Fruit fly (Drosophila melanogaster) whole organism, embryonic: ENCODE measurements around the gene CG3434.

ENCODE experiments used
- Ada2b ChIP-seq: fragments of 200-800 bp; sonication (Bioruptor generic); IDR thresholded peaks from 2 replicates; pipeline ENCODE4 v1.3.6; 2022; ENCODE audit warnings: missing biosample characterization, missing genetic modification characterization
- BtbVII ChIP-seq: fragments of 200-800 bp; sonication (Bioruptor generic); optimal IDR thresholded peaks from 3 replicates; lab custom pipeline; 2017; ENCODE audit warnings: missing biosample characterization, mild to moderate bottlenecking, missing genetic modification characterization
- CG10462 ChIP-seq: fragments of 200-800 bp; sonication (Bioruptor generic); optimal IDR thresholded peaks from 2 replicates; lab custom pipeline; 2016; ENCODE audit warnings: missing biosample characterization, missing genetic modification characterization
- CG11504 ChIP-seq: fragments of 200-800 bp; sonication (Bioruptor generic); optimal IDR thresholded peaks from 3 replicates; lab custom pipeline; 2019; ENCODE audit warnings: missing biosample characterization, mild to moderate bottlenecking, missing genetic modification characterization, moderate library complexity
- CG12299 ChIP-seq: fragments of 200-800 bp; sonication (Bioruptor generic); optimal IDR thresholded peaks from 2 replicates; lab custom pipeline; 2018; ENCODE audit warnings: missing biosample characterization, mild to moderate bottlenecking, missing genetic modification characterization
- CG13123 ChIP-seq: fragments of 200-800 bp; sonication (Bioruptor generic); optimal IDR thresholded peaks from 2 replicates; lab custom pipeline; 2016; ENCODE audit warnings: missing biosample characterization, missing genetic modification characterization
- CG13624 ChIP-seq: fragments of 200-800 bp; sonication (Bioruptor generic); optimal IDR thresholded peaks from 2 replicates; lab custom pipeline; 2016; ENCODE audit warnings: missing biosample characterization, missing genetic modification characterization
- CG14014 ChIP-seq: fragments of 200-800 bp; sonication (Bioruptor generic); IDR thresholded peaks from 2 replicates; pipeline ENCODE4 v1.3.6; 2022; ENCODE audit warnings: missing biosample characterization, missing genetic modification characterization
- CG14441 ChIP-seq: fragments of 200-800 bp; sonication (Bioruptor generic); IDR thresholded peaks from 2 replicates; pipeline ENCODE4 v1.3.6; 2022; ENCODE audit warnings: missing biosample characterization, missing genetic modification characterization
- CG14667 ChIP-seq: fragments of 200-800 bp; sonication (Bioruptor generic); IDR thresholded peaks from 2 replicates; pipeline ENCODE4 v1.3.6; 2022; ENCODE audit warnings: missing biosample characterization, missing genetic modification characterization
- CG15601 ChIP-seq: fragments of 200-800 bp; sonication (Bioruptor generic); optimal IDR thresholded peaks from 3 replicates; lab custom pipeline; 2019; ENCODE audit warnings: missing biosample characterization, mild to moderate bottlenecking, missing genetic modification characterization, moderate library complexity
- CG17385 ChIP-seq: fragments of 200-800 bp; sonication (Bioruptor generic); optimal IDR thresholded peaks from 3 replicates; lab custom pipeline; 2018; ENCODE audit warnings: missing biosample characterization, mild to moderate bottlenecking, missing genetic modification characterization
- CG18599 ChIP-seq: fragments of 200-800 bp; sonication (Bioruptor generic); optimal IDR thresholded peaks from 3 replicates; lab custom pipeline; 2017; ENCODE audit warnings: missing biosample characterization, missing genetic modification characterization, mild to moderate bottlenecking, moderate library complexity, missing genetic modification reagents
- CG2116 ChIP-seq: fragments of 200-800 bp; sonication (Bioruptor generic); optimal IDR thresholded peaks from 3 replicates; lab custom pipeline; 2018; ENCODE audit warnings: missing biosample characterization, mild to moderate bottlenecking, missing genetic modification characterization
- CG2678 ChIP-seq: fragments of 200-800 bp; sonication (Bioruptor generic); optimal IDR thresholded peaks from 3 replicates; lab custom pipeline; 2019; ENCODE audit warnings: missing biosample characterization, mild to moderate bottlenecking, missing genetic modification characterization, moderate library complexity
- CG31224 ChIP-seq: fragments of 200-800 bp; sonication (Bioruptor generic); IDR thresholded peaks from 2 replicates; pipeline ENCODE4 v1.3.6; 2022; ENCODE audit warnings: missing biosample characterization, missing genetic modification characterization
- CG6854 ChIP-seq: fragments of 200-800 bp; sonication (Bioruptor generic); optimal IDR thresholded peaks from 3 replicates; lab custom pipeline; 2017; ENCODE audit warnings: missing biosample characterization, mild to moderate bottlenecking, missing genetic modification characterization
- D19A ChIP-seq: fragments of 200-800 bp; optimal IDR thresholded peaks from 3 replicates; lab custom pipeline; 2019; ENCODE audit warnings: missing biosample characterization, mild to moderate bottlenecking, missing genetic modification characterization, moderate library complexity
- Deaf1 ChIP-seq: fragments of 200-800 bp; optimal IDR thresholded peaks from 3 replicates; lab custom pipeline; 2019; ENCODE audit warnings: missing biosample characterization, mild to moderate bottlenecking, missing genetic modification characterization, moderate library complexity
- Fer1 ChIP-seq: fragments of 200-800 bp; sonication (Bioruptor generic); optimal IDR thresholded peaks from 2 replicates; lab custom pipeline; 2017; ENCODE audit warnings: missing biosample characterization, mild to moderate bottlenecking, missing genetic modification characterization
- Fer3 ChIP-seq: fragments of 200-800 bp; sonication (Bioruptor generic); optimal IDR thresholded peaks from 2 replicates; lab custom pipeline; 2018; ENCODE audit warnings: missing biosample characterization, mild to moderate bottlenecking, missing genetic modification characterization, moderate library complexity
- Hmr ChIP-seq: fragments of 200-800 bp; sonication (Bioruptor generic); optimal IDR thresholded peaks from 3 replicates; lab custom pipeline; 2017; ENCODE audit warnings: mild to moderate bottlenecking, missing biosample characterization, missing genetic modification reagents, missing genetic modification characterization
- NfI ChIP-seq: fragments of 200-800 bp; sonication (Bioruptor generic); optimal IDR thresholded peaks from 3 replicates; lab custom pipeline; 2018; ENCODE audit warnings: missing biosample characterization, mild to moderate bottlenecking, missing genetic modification characterization, moderate library complexity
- Oaz ChIP-seq: fragments of 200-800 bp; sonication (Bioruptor generic); IDR thresholded peaks from 2 replicates; pipeline ENCODE4 v1.3.6; 2022; ENCODE audit warnings: missing biosample characterization, missing genetic modification characterization
- PHDP ChIP-seq: fragments of 200-800 bp; sonication (Bioruptor generic); optimal IDR thresholded peaks from 3 replicates; lab custom pipeline; 2018; ENCODE audit warnings: missing biosample characterization, mild to moderate bottlenecking, missing genetic modification characterization, moderate library complexity
- Sox102F ChIP-seq: fragments of 200-800 bp; sonication (Bioruptor generic); optimal IDR thresholded peaks from 2 replicates; lab custom pipeline; 2018; ENCODE audit warnings: missing biosample characterization, mild to moderate bottlenecking, missing genetic modification characterization, moderate library complexity
- az2 ChIP-seq: fragments of 200-800 bp; sonication (Bioruptor generic); optimal IDR thresholded peaks from 3 replicates; lab custom pipeline; 2016; ENCODE audit warnings: missing biosample characterization, missing genetic modification characterization
- bsh ChIP-seq, 2 experiments: fragments of 200-800 bp; sonication (Bioruptor generic); optimal IDR thresholded peaks; 2 replicates each; lab custom pipeline; 2017 to 2018; ENCODE audit warnings: mild to moderate bottlenecking in 2 of 2, missing biosample characterization in 2 of 2, missing genetic modification characterization in 2 of 2, moderate library complexity in 1 of 2
- chif ChIP-seq, 2 experiments: fragments of 200-800 bp; sonication (Bioruptor generic); optimal IDR thresholded peaks; 3 replicates each; lab custom pipeline; 2016; ENCODE audit warnings: missing biosample characterization in 2 of 2, missing genetic modification characterization in 2 of 2
- crp ChIP-seq, 2 experiments: fragments of 200-800 bp; sonication (Bioruptor generic); optimal IDR thresholded peaks; 2 replicates in 1 of 2; 3 replicates in 1 of 2; lab custom pipeline; 2017; ENCODE audit warnings: missing biosample characterization in 2 of 2, missing genetic modification characterization in 2 of 2, mild to moderate bottlenecking in 1 of 2, moderate library complexity in 1 of 2
- cwo ChIP-seq: fragments of 200-800 bp; sonication (Bioruptor generic); optimal IDR thresholded peaks from 3 replicates; lab custom pipeline; 2017; ENCODE audit warnings: missing biosample characterization, missing genetic modification characterization, mild to moderate bottlenecking, moderate library complexity, missing genetic modification reagents
- ind ChIP-seq: fragments of 200-800 bp; sonication (Bioruptor generic); optimal IDR thresholded peaks from 3 replicates; lab custom pipeline; 2016; ENCODE audit warnings: missing biosample characterization, missing genetic modification characterization
- knrl ChIP-seq: fragments of 200-800 bp; sonication (Bioruptor generic); IDR thresholded peaks from 3 replicates; pipeline ENCODE4 v1.3.6; 2022; ENCODE audit warnings: missing biosample characterization, missing genetic modification characterization; ENCODE audit not compliant: partially characterized antibody
- lola ChIP-seq, 3 experiments: fragments of >200 bp in 2 of 3; fragments of 200-800 bp in 1 of 3; sonication (Bioruptor generic) in 1 of 3; optimal IDR thresholded peaks; 2 replicates each; lab custom pipeline; 2017 to 2019; ENCODE audit warnings: missing biosample characterization in 3 of 3, missing genetic modification characterization in 3 of 3, mild to moderate bottlenecking in 1 of 3, moderate library complexity in 1 of 3
- nerfin-1 ChIP-seq: fragments of 200-800 bp; sonication (Bioruptor generic); optimal IDR thresholded peaks from 3 replicates; lab custom pipeline; 2019; ENCODE audit warnings: missing biosample characterization, mild to moderate bottlenecking, missing genetic modification characterization, moderate library complexity
- nmo ChIP-seq: fragments of 200-800 bp; sonication (Bioruptor generic); optimal IDR thresholded peaks from 2 replicates; lab custom pipeline; 2018; ENCODE audit warnings: missing biosample characterization, mild to moderate bottlenecking, missing genetic modification characterization, moderate library complexity
- pan ChIP-seq, 4 experiments: fragments of >200 bp in 3 of 4; fragments of 200-800 bp in 1 of 4; sonication (Bioruptor generic) in 1 of 4; optimal IDR thresholded peaks in 3 of 4; IDR thresholded peaks in 1 of 4; 2 replicates each; pipeline versions ENCODE4 v1.3.6 to Lab custom; 2017 to 2022; ENCODE audit warnings: missing biosample characterization in 2 of 4, missing genetic modification characterization in 2 of 4, mixed read lengths in 1 of 4
- phol ChIP-seq: fragments of 200-800 bp; sonication (Bioruptor generic); optimal IDR thresholded peaks from 3 replicates; lab custom pipeline; 2018; ENCODE audit warnings: missing biosample characterization, mild to moderate bottlenecking, missing genetic modification characterization, moderate library complexity
- psq ChIP-seq: fragments of 200-800 bp; sonication (Bioruptor generic); optimal IDR thresholded peaks from 2 replicates; lab custom pipeline; 2017; ENCODE audit warnings: missing biosample characterization, missing genetic modification characterization
- row ChIP-seq: fragments of 200-800 bp; sonication (Bioruptor generic); IDR thresholded peaks from 3 replicates; pipeline ENCODE4 v1.3.6; 2022; ENCODE audit warnings: missing biosample characterization, missing genetic modification characterization
- run ChIP-seq: fragments of 200-800 bp; sonication (Bioruptor generic); optimal IDR thresholded peaks from 3 replicates; lab custom pipeline; 2018; ENCODE audit warnings: missing biosample characterization, mild to moderate bottlenecking, missing genetic modification characterization
- sens ChIP-seq: fragments of 200-800 bp; sonication (Bioruptor generic); peaks from one replicate; lab custom pipeline; 2016; ENCODE audit warnings: missing biosample characterization, missing genetic modification characterization
- slbo ChIP-seq: fragments of 200-800 bp; sonication (Bioruptor generic); IDR thresholded peaks from 2 replicates; pipeline ENCODE4 v1.3.6; 2022; ENCODE audit warnings: missing biosample characterization, missing genetic modification characterization
- sna ChIP-seq: fragments of 200-800 bp; sonication (Bioruptor generic); IDR thresholded peaks from 2 replicates; pipeline ENCODE4 v1.3.6; 2022; ENCODE audit warnings: missing biosample characterization, missing genetic modification characterization; ENCODE audit not compliant: partially characterized antibody
- vfl ChIP-seq: fragments of 200-800 bp; sonication (Bioruptor generic); optimal IDR thresholded peaks from 2 replicates; lab custom pipeline; 2016; ENCODE audit warnings: missing biosample characterization, missing genetic modification characterization
- wdn ChIP-seq: fragments of 200-800 bp; sonication (Bioruptor generic); IDR thresholded peaks from 2 replicates; pipeline ENCODE4 v1.3.6; 2022; ENCODE audit warnings: missing biosample characterization, missing genetic modification characterization
- wor ChIP-seq: fragments of 200-800 bp; sonication (Bioruptor generic); IDR thresholded peaks from 2 replicates; pipeline ENCODE4 v1.3.6; 2022; ENCODE audit warnings: missing biosample characterization, missing genetic modification characterization

The CG3434 gene

DNA sequence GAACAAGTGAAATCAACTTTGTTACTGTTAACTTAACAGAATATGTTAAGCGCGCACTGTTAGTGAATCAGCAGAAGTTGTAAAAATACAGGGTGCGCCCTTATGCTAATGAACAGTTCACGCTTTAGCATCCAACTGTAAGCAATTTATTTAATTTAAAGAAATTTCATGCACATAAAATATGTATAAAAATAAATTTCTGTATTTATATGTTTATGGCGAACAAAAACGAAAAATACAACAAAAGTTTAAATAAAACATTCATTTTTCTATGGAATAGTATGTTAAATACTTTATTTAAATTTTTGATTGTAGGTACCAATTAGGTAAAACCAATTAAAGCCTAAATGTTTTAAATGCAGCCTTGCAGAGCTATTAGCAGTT is 36.1 kb downstream of the CG3434 start (continued):
- TF ChIP-seq Fer3 (tag; lab: Kevin White, UChicago): peak; percentile 57
- peak; percentile 14 for TF ChIP-seq Deaf1
- no peak for TF ChIP-seq az2 (GFP tag; lab: Kevin White, UChicago)
- peak; percentile 43 for TF ChIP-seq Fer1
- TF ChIP-seq CG12299 (tag; lab: Kevin White, UChicago): peak; percentile 56
- TF ChIP-seq CG13123 (GFP tag; lab: Kevin White, UChicago): no peak
- TF ChIP-seq CG18599 (GFP tag; lab: Kevin White, UChicago): peak; percentile 47
- no peak for TF ChIP-seq CG13624
- peak in 1 of 3 experiments; percentile 7 for TF ChIP-seq lola (GFP tag; optimal IDR thresholded peaks at IDR 0.05; lab: Kevin White, UChicago)
- TF ChIP-seq CG6854 (GFP tag; lab: Kevin White, UChicago): peak; percentile 18
- TF ChIP-seq CG15601 (tag; lab: Kevin White, UChicago): peak; percentile 39
- no peak for TF ChIP-seq CG14441 (GFP tag; lab: Robert Waterston, UW)
- TF ChIP-seq ind (GFP tag; lab: Kevin White, UChicago): peak; percentile 24
- peak; percentile 40 for TF ChIP-seq Hmr (GFP tag; lab: Kevin White, UChicago)
- TF ChIP-seq cwo (GFP tag; lab: Kevin White, UChicago): peak; percentile 15
- TF ChIP-seq Ada2b (GFP tag; lab: Robert Waterston, UW): peak; percentile 20; the same call in 1 of the 2 replicates
- no peak for TF ChIP-seq CG31224
- TF ChIP-seq Sox102F: peak; percentile 26
- no peak for TF ChIP-seq vfl
- peak; percentile 10 for TF ChIP-seq NfI (GFP tag; lab: Kevin White, UChicago)
- peak; percentile 64 for TF ChIP-seq CG11504
- TF ChIP-seq knrl (GFP tag; lab: Robert Waterston, UW): no peak
- no peak for TF ChIP-seq run (tag; lab: Kevin White, UChicago)
- TF ChIP-seq psq (GFP tag; lab: Kevin White, UChicago): no peak
- no peak for TF ChIP-seq chif (GFP tag; optimal IDR thresholded peaks at IDR 0.05; lab: Kevin White, UChicago)
- TF ChIP-seq PHDP: peak; percentile 79
- no peak for TF ChIP-seq wdn
- TF ChIP-seq nmo (GFP tag; lab: Kevin White, UChicago): peak; percentile 1
- peak; percentile 43 for TF ChIP-seq CG2116 (GFP tag; lab: Kevin White, UChicago)
- no peak for TF ChIP-seq Oaz (GFP tag; lab: Robert Waterston, UW)
- peak; percentile 63; the same call in 2 of the 3 replicates for TF ChIP-seq row (GFP tag; lab: Robert Waterston, UW)
- TF ChIP-seq crp (GFP tag; optimal IDR thresholded peaks at IDR 0.05; lab: Kevin White, UChicago): peak in 1 of 2 experiments; percentile 8
- TF ChIP-seq CG17385: peak; percentile 43
- TF ChIP-seq bsh (GFP tag; optimal IDR thresholded peaks at IDR 0.05; lab: Kevin White, UChicago): peak in 1 of 2 experiments; percentile 61
- TF ChIP-seq CG14667 (GFP tag; lab: Robert Waterston, UW): no peak
- no peak for TF ChIP-seq wor (GFP tag; lab: Robert Waterston, UW)
- peak; percentile 53 for TF ChIP-seq CG2678 (tag; lab: Kevin White, UChicago)
- peak; percentile 74 for TF ChIP-seq sens (GFP tag; lab: Kevin White, UChicago)
- TF ChIP-seq D19A (tag; lab: Kevin White, UChicago): peak; percentile 51
- no peak for TF ChIP-seq pan (optimal IDR thresholded peaks at IDR 0.05; lab: Kevin White, UChicago)
- TF ChIP-seq pan (GFP tag; optimal IDR thresholded peaks at IDR 0.05 in 1 of 2, IDR thresholded peaks at IDR 0.05 in 1 of 2): peak in 1 of 2 experiments; percentile 53
- TF ChIP-seq CG14014 (GFP tag; lab: Robert Waterston, UW): peak; percentile 37; the same call in 1 of the 2 replicates
- TF ChIP-seq BtbVII: peak; percentile 34
- TF ChIP-seq phol: peak; percentile 32
- TF ChIP-seq CG10462 (GFP tag; lab: Kevin White, UChicago): no peak
- peak; percentile 31; the same call in 1 of the 2 replicates for TF ChIP-seq slbo (GFP tag; lab: Robert Waterston, UW)
- peak; percentile 27 for TF ChIP-seq nerfin-1 (tag; lab: Kevin White, UChicago)
- no peak for TF ChIP-seq sna (GFP tag; lab: Robert Waterston, UW)
